Worm (Caenorhabditis elegans) whole organism, L2 larva: Measurements from ENCODE around the gene nfx-1.

Source experiments
- C34F6.9 ChIP-seq: fragments of 150-350 bp; optimal IDR thresholded peaks from 2 replicates; lab custom pipeline; 2014; ENCODE audit warnings: missing biosample characterization, missing genetic modification characterization
- F13H6.1 ChIP-seq: sonication (generic microtip); optimal IDR thresholded peaks from 2 replicates; lab custom pipeline; 2016; ENCODE audit warnings: missing genetic modification characterization, missing compliant biosample characterization
- R02D3.7 ChIP-seq: fragments of 150-350 bp; optimal IDR thresholded peaks from 2 replicates; lab custom pipeline; 2014; ENCODE audit warnings: missing biosample characterization, missing genetic modification characterization
- alr-1 ChIP-seq: fragments of 150-350 bp; optimal IDR thresholded peaks from 2 replicates; lab custom pipeline; 2014; ENCODE audit warnings: missing biosample characterization, missing genetic modification characterization
- crh-2 ChIP-seq: sonication (generic microtip); optimal IDR thresholded peaks from 2 replicates; lab custom pipeline; 2017; ENCODE audit warnings: missing biosample characterization, missing genetic modification characterization
- egl-27 ChIP-seq: sonication (generic microtip); optimal IDR thresholded peaks from 3 replicates; lab custom pipeline; 2017; ENCODE audit warnings: missing biosample characterization, missing genetic modification reagents, missing genetic modification characterization
- elt-3 ChIP-seq: sonication (generic microtip); optimal IDR thresholded peaks from 2 replicates; lab custom pipeline; 2017; ENCODE audit warnings: missing biosample characterization, missing genetic modification characterization
- nhr-11 ChIP-seq: fragments of 150-350 bp; optimal IDR thresholded peaks from 2 replicates; lab custom pipeline; 2014; ENCODE audit warnings: missing biosample characterization, missing genetic modification characterization
- nhr-129 ChIP-seq: fragments of 150-350 bp; optimal IDR thresholded peaks from 2 replicates; lab custom pipeline; 2014; ENCODE audit warnings: missing biosample characterization, missing genetic modification characterization
- nhr-237 ChIP-seq: fragments of 150-350 bp; optimal IDR thresholded peaks from 2 replicates; lab custom pipeline; 2014; ENCODE audit warnings: missing biosample characterization, missing genetic modification characterization
- nhr-6 ChIP-seq: fragments of 150-350 bp; optimal IDR thresholded peaks from 2 replicates; lab custom pipeline; 2014; ENCODE audit warnings: missing biosample characterization, missing genetic modification characterization
- sma-3 ChIP-seq: sonication (generic microtip); optimal IDR thresholded peaks from 2 replicates; lab custom pipeline; 2016; ENCODE audit warnings: missing genetic modification reagents, missing genetic modification characterization, missing compliant biosample characterization
- unc-55 ChIP-seq: fragments of 150-350 bp; sonication (generic microtip); optimal IDR thresholded peaks from 3 replicates; lab custom pipeline; 2014; ENCODE audit warnings: missing biosample characterization, missing genetic modification reagents, missing genetic modification characterization
- unc-62 ChIP-seq: fragments of 150-350 bp; optimal IDR thresholded peaks from 2 replicates; lab custom pipeline; 2014; ENCODE audit warnings: missing biosample characterization, missing genetic modification reagents, missing genetic modification characterization

nfx-1 gene

DNA sequence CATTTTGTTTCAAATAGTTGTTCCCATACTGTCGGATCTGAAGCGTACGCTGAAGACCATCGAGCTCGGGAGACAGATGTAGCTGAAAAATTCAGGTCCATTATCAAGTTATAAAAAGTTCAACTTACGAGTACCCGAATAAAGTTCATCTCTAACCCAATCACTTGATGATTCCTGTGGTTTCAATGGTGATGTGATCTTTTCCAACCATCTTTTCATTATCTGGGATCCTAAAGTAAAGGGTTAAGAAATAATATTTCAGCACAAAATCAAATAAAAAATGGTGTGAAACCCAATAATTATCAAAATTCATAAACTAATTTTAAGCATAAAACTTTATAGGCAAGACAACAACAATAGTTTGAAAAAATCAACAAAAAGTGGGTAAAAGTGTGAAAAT is 52.0 kb downstream of the nfx-1 start, which contains the start of gene C05D11.8:
Gene C05D11.8 (minus strand): TSS at position 101 of the 400 bp plus-strand sequence.
- TF ChIP-seq egl-27 (tag; lab: Kevin White, UChicago) (no peak), alr-1 (tag; lab: Kevin White, UChicago) (no peak), nhr-6 (tag; lab: Kevin White, UChicago) (no peak), sma-3 (GFP tag; lab: Kevin White, UChicago) (no peak), F13H6.1 (tag; lab: Kevin White, UChicago) (no peak), nhr-11 (tag; lab: Kevin White, UChicago) (no peak), nhr-237 (no peak), nhr-129 (no peak), elt-3 (tag; lab: Kevin White, UChicago) (no peak), unc-55 (GFP tag; lab: Kevin White, UChicago) (no peak), R02D3.7 (tag; lab: Kevin White, UChicago) (no peak), crh-2 (no peak), C34F6.9 (tag; lab: Kevin White, UChicago) (no peak), unc-62 (GFP tag; lab: Kevin White, UChicago) (no peak)
- TF ChIP-seq, all 48 proteins: peak for 0
